Worm (Caenorhabditis elegans) whole organism, young adult: ENCODE measurements around the gene Y73B3A.11.

Source experiments
- F23B12.7 ChIP-seq: sonication (generic microtip); optimal IDR thresholded peaks from 2 replicates; lab custom pipeline; 2017; ENCODE audit warnings: missing genetic modification characterization, mild to moderate bottlenecking, missing compliant biosample characterization, antibody characterized with exemption, moderate library complexity; ENCODE audit not compliant: insufficient read depth
- dpl-1 ChIP-seq: fragments of 150-350 bp; optimal IDR thresholded peaks from 2 replicates; lab custom pipeline; 2014; ENCODE audit warnings: missing biosample characterization, missing genetic modification reagents, missing genetic modification characterization

- TF ChIP-seq F23B12.7 (tag; lab: Kevin White, UChicago) (no peak), dpl-1 (GFP tag; lab: Kevin White, UChicago) (no peak)
Observed at ce11 chrX:177075-177474, 29.2 kb downstream of the Y73B3A.11 start, which contains the start of the genes T08D2.5 and T08D2.4.
